Worm (Caenorhabditis elegans) whole organism, young adult: ENCODE results near the gene ubc-21.

Experiments used
- B0035.1 ChIP-seq: sonication (generic microtip); optimal IDR thresholded peaks from 2 replicates; lab custom pipeline; 2016; ENCODE audit warnings: missing genetic modification characterization, mild to moderate bottlenecking, missing compliant biosample characterization, missing genotype, missing genetic modification reagents
- C06A6.2 ChIP-seq: fragments of 200-800 bp; sonication (Bioruptor generic); conservative IDR thresholded peaks from 2 replicates; pipeline ENCODE4 v1.3.6; 2022; ENCODE audit warnings: missing genetic modification characterization, missing compliant biosample characterization
- C17E4.6 ChIP-seq: fragments of 200-800 bp; sonication (Bioruptor generic); IDR thresholded peaks from 2 replicates; pipeline ENCODE4 v1.3.6; 2022; ENCODE audit warnings: missing genetic modification reagents, missing genetic modification characterization, missing compliant biosample characterization
- F22D6.2 ChIP-seq: sonication (generic microtip); optimal IDR thresholded peaks from 2 replicates; lab custom pipeline; 2016; ENCODE audit warnings: mild to moderate bottlenecking, missing genetic modification characterization, missing compliant biosample characterization
- Y53F4B.3 ChIP-seq: fragments of 200-800 bp; sonication (Bioruptor generic); IDR thresholded peaks from 2 replicates; pipeline ENCODE4 v1.3.6; 2022; ENCODE audit warnings: missing genetic modification reagents, missing genetic modification characterization, missing compliant biosample characterization
- akir-1 ChIP-seq: fragments of 200-800 bp; sonication (Bioruptor generic); optimal IDR thresholded peaks from 2 replicates; lab custom pipeline; 2018; ENCODE audit warnings: mild to moderate bottlenecking, missing genetic modification characterization, moderate library complexity, missing compliant biosample characterization
- aptf-2 ChIP-seq: fragments of 200-800 bp; sonication (Bioruptor generic); conservative IDR thresholded peaks from 2 replicates; pipeline ENCODE4 v1.3.6; 2022; ENCODE audit warnings: missing genetic modification reagents, missing genetic modification characterization, missing compliant biosample characterization
- ccch-3 ChIP-seq: fragments of 200-800 bp; sonication (Bioruptor generic); optimal IDR thresholded peaks from 2 replicates; lab custom pipeline; 2018; ENCODE audit warnings: mild to moderate bottlenecking, missing genetic modification characterization, missing compliant biosample characterization
- cebp-1 ChIP-seq, 2 experiments: fragments of 200-800 bp in 1 of 2; sonication (Bioruptor generic) in 1 of 2; sonication (generic microtip) in 1 of 2; IDR thresholded peaks in 1 of 2; optimal IDR thresholded peaks in 1 of 2; 2 replicates each; pipeline versions ENCODE4 v1.3.6 to Lab custom; 2017 to 2022; ENCODE audit warnings: missing compliant biosample characterization in 2 of 2, missing genetic modification characterization in 2 of 2, mild to moderate bottlenecking in 1 of 2, missing genetic modification reagents in 1 of 2, moderate library complexity in 1 of 2
- ceh-100 ChIP-seq: fragments of 200-800 bp; sonication (Bioruptor generic); IDR thresholded peaks from 2 replicates; pipeline ENCODE4 v1.3.6; 2022; ENCODE audit warnings: missing genetic modification reagents, missing genetic modification characterization, missing compliant biosample characterization
- ceh-40 ChIP-seq: fragments of 200-800 bp; sonication (Bioruptor generic); IDR thresholded peaks from 2 replicates; pipeline ENCODE4 v1.3.6; 2022; ENCODE audit warnings: missing genetic modification characterization, missing compliant biosample characterization
- ceh-91 ChIP-seq: fragments of 200-800 bp; sonication (Bioruptor generic); IDR thresholded peaks from 2 replicates; pipeline ENCODE4 v1.3.6; 2022; ENCODE audit warnings: missing genetic modification reagents, missing genetic modification characterization, missing compliant biosample characterization
- dpff-1 ChIP-seq: sonication (generic microtip); optimal IDR thresholded peaks from 2 replicates; lab custom pipeline; 2017; ENCODE audit warnings: mild to moderate bottlenecking, missing genetic modification characterization, missing compliant biosample characterization
- egrh-3 ChIP-seq: fragments of 200-800 bp; sonication (Bioruptor generic); IDR thresholded peaks from 2 replicates; pipeline ENCODE4 v1.3.6; 2022; ENCODE audit warnings: missing genetic modification reagents, missing genetic modification characterization, missing compliant biosample characterization
- ets-4 ChIP-seq: fragments of 200-800 bp; sonication (Bioruptor generic); optimal IDR thresholded peaks from 2 replicates; lab custom pipeline; 2018; ENCODE audit warnings: mild to moderate bottlenecking, missing genetic modification characterization, missing compliant biosample characterization
- hrde-1 ChIP-seq: sonication (generic microtip); optimal IDR thresholded peaks from 2 replicates; lab custom pipeline; 2016; ENCODE audit warnings: missing genetic modification characterization, mild to moderate bottlenecking, missing compliant biosample characterization, moderate library complexity, missing genotype, missing genetic modification reagents, borderline replicate concordance
- lin-26 ChIP-seq: fragments of 200-800 bp; sonication (Bioruptor generic); IDR thresholded peaks from 2 replicates; pipeline ENCODE4 v1.3.6; 2022; ENCODE audit warnings: missing genetic modification reagents, missing genetic modification characterization, missing compliant biosample characterization
- lin-35 ChIP-seq, 3 experiments: fragments of 150-350 bp in 2 of 3; sonication (generic microtip) in 1 of 3; optimal IDR thresholded peaks; 2 replicates each; lab custom pipeline; 2014 to 2018; ENCODE audit warnings: missing biosample characterization in 3 of 3, missing genetic modification characterization in 3 of 3, missing genetic modification reagents in 3 of 3
- lin-40 ChIP-seq: sonication (generic microtip); optimal IDR thresholded peaks from 2 replicates; lab custom pipeline; 2016; ENCODE audit warnings: missing genetic modification characterization, mild to moderate bottlenecking, missing compliant biosample characterization, missing genotype, missing genetic modification reagents
- mes-4 ChIP-seq: sonication (generic microtip); optimal IDR thresholded peaks from 2 replicates; lab custom pipeline; 2016; ENCODE audit warnings: missing genotype, missing genetic modification characterization, missing compliant biosample characterization
- pha-4 ChIP-seq: fragments of 150-350 bp; sonication (generic microtip); optimal IDR thresholded peaks from 2 replicates; lab custom pipeline; 2014; ENCODE audit warnings: missing biosample characterization, missing genetic modification reagents, missing genetic modification characterization
- rpc-1 ChIP-seq, 2 experiments: fragments of 150-350 bp in 1 of 2; sonication (generic microtip) in 1 of 2; optimal IDR thresholded peaks; 2 replicates each; lab custom pipeline; 2014 to 2018; ENCODE audit warnings: missing biosample characterization in 1 of 2, missing genetic modification characterization in 1 of 2, missing genetic modification reagents in 1 of 2, missing genotype in 1 of 2
- sea-2 ChIP-seq: fragments of 200-800 bp; sonication (Bioruptor generic); IDR thresholded peaks from 2 replicates; pipeline ENCODE4 v1.3.6; 2022; ENCODE audit warnings: missing genetic modification characterization, missing compliant biosample characterization
- snpc-3.4 ChIP-seq: sonication (generic microtip); optimal IDR thresholded peaks from 2 replicates; lab custom pipeline; 2017; ENCODE audit warnings: missing genetic modification characterization, mild to moderate bottlenecking, missing compliant biosample characterization, antibody characterized with exemption, moderate library complexity, missing genotype, missing genetic modification reagents
- snpc-4 ChIP-seq, 5 experiments: fragments of 150-350 bp in 1 of 5; sonication (generic microtip) in 4 of 5; optimal IDR thresholded peaks; 2 replicates each; lab custom pipeline; 2014 to 2018; ENCODE audit warnings: missing genetic modification characterization in 5 of 5, missing biosample characterization in 3 of 5, antibody characterized with exemption in 2 of 5, mild to moderate bottlenecking in 2 of 5, missing compliant biosample characterization in 2 of 5, missing genotype in 2 of 5, moderate library complexity in 2 of 5, missing genetic modification reagents in 1 of 5
- somi-1 ChIP-seq: fragments of 200-800 bp; sonication (Bioruptor generic); optimal IDR thresholded peaks from 2 replicates; lab custom pipeline; 2018; ENCODE audit warnings: mild to moderate bottlenecking, missing genetic modification characterization, missing compliant biosample characterization
- tbp1 ChIP-seq: fragments of 200-800 bp; sonication (Bioruptor generic); optimal IDR thresholded peaks from 2 replicates; lab custom pipeline; 2018; ENCODE audit warnings: mild to moderate bottlenecking, missing genetic modification characterization, missing compliant biosample characterization
- ztf-25 ChIP-seq: fragments of 200-800 bp; sonication (Bioruptor generic); IDR thresholded peaks from 2 replicates; pipeline ENCODE4 v1.3.6; 2022; ENCODE audit warnings: missing genetic modification reagents, missing genetic modification characterization, missing compliant biosample characterization
- ztf-6 ChIP-seq: fragments of 200-800 bp; sonication (Bioruptor generic); IDR thresholded peaks from 2 replicates; pipeline ENCODE4 v1.3.6; 2022; ENCODE audit warnings: missing genetic modification reagents, missing genetic modification characterization, missing compliant biosample characterization

ubc-21 gene

DNA sequence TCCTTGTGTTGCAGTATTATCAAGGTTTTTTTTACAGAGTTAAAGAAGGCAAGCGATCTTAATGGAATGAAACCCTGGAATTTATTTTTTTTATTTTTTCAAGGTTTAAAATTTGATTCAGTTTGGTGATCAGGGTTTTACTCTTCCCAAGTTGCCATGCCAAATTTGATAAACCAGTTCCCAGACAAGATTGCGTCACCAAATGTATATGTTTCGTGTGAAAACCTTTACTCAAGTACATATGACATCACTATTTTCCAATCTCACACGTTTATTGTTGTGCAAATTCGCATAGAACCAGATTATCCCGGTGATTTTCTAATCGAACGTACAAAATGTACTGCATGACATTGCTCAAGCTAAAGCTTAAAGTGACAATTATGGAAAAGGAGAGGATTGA lies 9.3 kb downstream of the ubc-21 start:
- no peak for TF ChIP-seq mes-4

DNA sequence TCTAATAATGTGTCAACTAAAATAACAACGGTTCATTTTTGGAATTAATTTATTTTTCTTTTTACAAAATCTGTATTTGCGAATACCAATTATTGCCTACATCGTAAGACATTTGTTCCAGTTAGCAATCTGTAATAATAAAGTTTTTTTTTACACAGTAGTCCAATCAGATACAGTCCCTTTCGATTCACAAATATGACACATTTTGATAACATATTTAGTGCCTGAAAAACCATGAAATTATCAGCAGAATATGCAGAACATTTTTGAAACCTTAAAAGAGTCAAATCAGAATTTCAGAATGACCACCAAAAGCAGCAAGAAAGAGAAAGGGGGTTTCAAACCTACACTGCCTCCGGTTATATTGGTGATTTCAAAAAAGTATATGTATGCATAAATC lies 9.9 kb downstream of the ubc-21 start, which contains the start of gene C06E2.2:
TSS of gene C06E2.2 (plus strand) at position 301 of the 400 bp plus-strand sequence.
- TF ChIP-seq sea-2 (GFP tag; lab: Robert Waterston, UW) (no peak), snpc-3.4 (no peak), cebp-1 (GFP tag; IDR thresholded peaks at IDR 0.05; lab: Robert Waterston, UW) (no peak), cebp-1 (tag; optimal IDR thresholded peaks at IDR 0.05; lab: Kevin White, UChicago) (no peak), ztf-6 (GFP tag; lab: Robert Waterston, UW) (no peak), somi-1 (no peak), ceh-40 (no peak), Y53F4B.3 (GFP tag; lab: Robert Waterston, UW) (no peak), rpc-1 (optimal IDR thresholded peaks at IDR 0.05; lab: Kevin White, UChicago) (no peak), rpc-1 (tag; optimal IDR thresholded peaks at IDR 0.05; lab: Kevin White, UChicago) (no peak), ets-4 (GFP tag; lab: Kevin White, UChicago) (no peak), B0035.1 (no peak)

DNA sequence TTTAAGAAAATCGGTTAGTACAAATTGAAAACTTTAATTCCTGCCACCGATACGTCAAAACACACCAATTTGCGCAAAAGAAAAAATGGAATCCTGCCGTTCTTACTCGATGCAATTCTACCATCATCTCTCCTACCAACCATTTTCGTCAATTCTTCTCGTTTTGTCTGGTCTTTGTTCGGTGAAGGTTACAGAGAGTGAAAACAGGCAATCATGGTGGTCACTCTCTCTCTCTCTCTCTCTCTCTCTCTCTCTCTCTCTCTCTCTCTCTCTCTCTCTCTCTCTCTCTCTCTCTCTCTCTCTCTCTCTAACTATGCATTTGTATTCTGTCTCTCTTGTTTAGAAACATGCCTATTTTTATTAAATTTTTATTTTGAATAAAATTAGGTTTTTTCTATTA lies 12.7 kb downstream of the ubc-21 start:
- peak; percentile 35; the same call in 1 of the 2 replicates for TF ChIP-seq egrh-3 (GFP tag; lab: Robert Waterston, UW)
- TF ChIP-seq lin-40 (tag; lab: Kevin White, UChicago), result no peak
- no peak for TF ChIP-seq rpc-1 (optimal IDR thresholded peaks at IDR 0.05; lab: Kevin White, UChicago)
- TF ChIP-seq rpc-1 (tag; optimal IDR thresholded peaks at IDR 0.05; lab: Kevin White, UChicago), result no peak
- no peak for TF ChIP-seq aptf-2 (GFP tag; lab: Robert Waterston, UW)
- no peak for TF ChIP-seq C06A6.2 (GFP tag; lab: Robert Waterston, UW)

DNA sequence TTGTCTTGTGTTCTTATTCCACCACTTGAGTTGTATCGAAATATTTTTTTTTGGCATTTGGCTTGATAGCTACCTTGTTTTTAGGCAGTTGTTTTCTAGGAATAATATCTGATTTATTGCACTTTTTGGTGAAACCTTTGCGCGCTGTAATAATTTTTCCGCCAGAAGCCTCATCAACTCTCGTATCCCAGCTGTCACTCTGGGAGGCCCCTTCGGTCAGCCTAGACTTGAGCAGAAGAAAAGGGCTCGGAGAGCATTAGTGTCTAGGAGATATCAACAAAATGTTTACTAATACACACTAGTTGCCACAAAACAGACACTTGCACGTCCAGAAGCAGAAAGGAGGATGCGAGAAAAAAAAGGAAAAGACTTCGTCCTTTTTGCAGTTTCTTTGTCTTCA lies 19.4 kb downstream of the ubc-21 start:
- TF ChIP-seq C17E4.6 (no peak), ceh-100 (GFP tag; lab: Robert Waterston, UW) (no peak), pha-4 (no peak), ztf-25 (no peak), akir-1 (GFP tag; lab: Kevin White, UChicago) (no peak), F22D6.2 (no peak), lin-35 (GFP tag; optimal IDR thresholded peaks at IDR 0.05; lab: Kevin White, UChicago) (no peak), Y53F4B.3 (GFP tag; lab: Robert Waterston, UW) (no peak), tbp1 (no peak), snpc-3.4 (no peak)

DNA sequence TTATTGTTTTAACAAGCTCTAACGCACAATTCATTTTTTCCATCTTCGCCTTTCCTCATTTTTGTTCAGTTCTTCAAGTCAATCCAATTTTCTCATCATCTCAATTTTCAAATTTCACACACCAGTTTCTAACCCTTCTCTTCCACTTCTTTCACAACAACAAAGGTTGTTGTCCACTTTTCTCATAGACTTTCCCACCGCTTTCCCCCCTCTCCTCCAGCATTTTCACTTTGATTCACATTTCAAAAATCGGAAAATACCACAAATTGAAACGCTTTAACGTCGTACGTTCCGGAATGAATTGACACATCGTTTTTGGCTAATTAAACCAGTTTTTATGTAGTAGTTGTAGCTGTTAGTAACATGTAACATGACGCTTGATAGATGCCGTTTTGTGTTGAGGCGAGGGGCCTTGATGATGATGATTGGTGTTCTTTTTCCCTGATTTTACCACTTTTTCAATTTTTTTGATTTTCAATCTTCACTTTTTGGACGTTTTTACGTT lies 20.9 kb downstream of the ubc-21 start:
- TF ChIP-seq C17E4.6 (no peak), ccch-3 (GFP tag; lab: Kevin White, UChicago) (no peak), hrde-1 (tag; lab: Kevin White, UChicago) (no peak), rpc-1 (optimal IDR thresholded peaks at IDR 0.05; lab: Kevin White, UChicago) (no peak), rpc-1 (tag; optimal IDR thresholded peaks at IDR 0.05; lab: Kevin White, UChicago) (no peak), snpc-4 (GFP tag; optimal IDR thresholded peaks at IDR 0.05; lab: Kevin White, UChicago) (no peak), snpc-4 (tag; optimal IDR thresholded peaks at IDR 0.05; lab: Kevin White, UChicago) (no peak), ceh-91 (GFP tag; lab: Robert Waterston, UW) (no peak), dpff-1 (tag; lab: Kevin White, UChicago) (no peak), lin-26 (GFP tag; lab: Robert Waterston, UW) (no peak)
